Fruit fly (Drosophila melanogaster) whole organism, prepupa: ENCODE results near the gene Ddc.

Experiments used
- Blimp-1 ChIP-seq: fragments of 200-800 bp; sonication (Bioruptor generic); optimal IDR thresholded peaks from 3 replicates; lab custom pipeline; 2017; ENCODE audit warnings: missing biosample characterization, missing genetic modification characterization, mild to moderate bottlenecking, moderate library complexity, missing genetic modification reagents
- CG10631 ChIP-seq: fragments of 200-800 bp; sonication (Bioruptor generic); optimal IDR thresholded peaks from 2 replicates; lab custom pipeline; 2016; ENCODE audit warnings: missing biosample characterization, missing genetic modification characterization
- CG10669 ChIP-seq: fragments of 200-800 bp; sonication (Bioruptor generic); optimal IDR thresholded peaks from 3 replicates; lab custom pipeline; 2018; ENCODE audit warnings: missing biosample characterization, mild to moderate bottlenecking, missing genetic modification characterization, moderate library complexity
- CG11294 ChIP-seq: fragments of 200-800 bp; sonication (Bioruptor generic); IDR thresholded peaks from 2 replicates; pipeline ENCODE4 v1.3.6; 2022; ENCODE audit warnings: missing biosample characterization, missing genetic modification characterization
- CG11762 ChIP-seq: fragments of 200-800 bp; sonication (Bioruptor generic); optimal IDR thresholded peaks from 3 replicates; lab custom pipeline; 2016; ENCODE audit warnings: missing biosample characterization, missing genetic modification characterization; ENCODE audit not compliant: insufficient read depth
- CG11902 ChIP-seq: fragments of 200-800 bp; sonication (Bioruptor generic); optimal IDR thresholded peaks from 3 replicates; lab custom pipeline; 2016; ENCODE audit warnings: missing biosample characterization, missing genetic modification characterization
- CG1621 ChIP-seq: fragments of 200-800 bp; sonication (Bioruptor generic); optimal IDR thresholded peaks from 3 replicates; lab custom pipeline; 2018; ENCODE audit warnings: missing biosample characterization, mild to moderate bottlenecking, missing genetic modification characterization
- CG32006 ChIP-seq: fragments of 200-800 bp; sonication (Bioruptor generic); optimal IDR thresholded peaks from 3 replicates; lab custom pipeline; 2017; ENCODE audit warnings: missing biosample characterization, mild to moderate bottlenecking, missing genetic modification characterization
- CG34406 ChIP-seq: fragments of 200-800 bp; sonication (Bioruptor generic); optimal IDR thresholded peaks from 3 replicates; lab custom pipeline; 2016; ENCODE audit warnings: missing biosample characterization, missing genetic modification characterization
- CG3919 ChIP-seq: fragments of 200-800 bp; sonication (Bioruptor generic); optimal IDR thresholded peaks from 3 replicates; lab custom pipeline; 2016; ENCODE audit warnings: missing biosample characterization, missing genetic modification characterization
- CG6276 ChIP-seq: fragments of 200-800 bp; sonication (Bioruptor generic); optimal IDR thresholded peaks from 2 replicates; lab custom pipeline; 2017; ENCODE audit warnings: missing biosample characterization, mild to moderate bottlenecking, missing genetic modification characterization
- CG6808 ChIP-seq: fragments of 200-800 bp; sonication (Bioruptor generic); optimal IDR thresholded peaks from 3 replicates; lab custom pipeline; 2017; ENCODE audit warnings: missing biosample characterization, missing genetic modification characterization, mild to moderate bottlenecking, moderate library complexity, missing genetic modification reagents
- CG6854 ChIP-seq: fragments of 200-800 bp; sonication (Bioruptor generic); optimal IDR thresholded peaks from 2 replicates; lab custom pipeline; 2017; ENCODE audit warnings: missing biosample characterization, mild to moderate bottlenecking, missing genetic modification characterization
- CG8319 ChIP-seq: fragments of 200-800 bp; sonication (Bioruptor generic); optimal IDR thresholded peaks from 3 replicates; lab custom pipeline; 2016; ENCODE audit warnings: missing biosample characterization, missing genetic modification characterization
- CG8632 ChIP-seq: fragments of 200-800 bp; sonication (Bioruptor generic); optimal IDR thresholded peaks from 3 replicates; lab custom pipeline; 2016; ENCODE audit warnings: missing biosample characterization, missing genetic modification characterization
- CG9139 ChIP-seq: fragments of 200-800 bp; sonication (Bioruptor generic); optimal IDR thresholded peaks from 3 replicates; lab custom pipeline; 2017; ENCODE audit warnings: missing biosample characterization, mild to moderate bottlenecking, missing genetic modification characterization
- Eip75B ChIP-seq: fragments of 200-800 bp; sonication (Bioruptor generic); optimal IDR thresholded peaks from 3 replicates; lab custom pipeline; 2016; ENCODE audit warnings: missing biosample characterization, missing genetic modification characterization
- Eip78C ChIP-seq: fragments of 200-800 bp; sonication (Bioruptor generic); peaks from one replicate; lab custom pipeline; 2016; ENCODE audit warnings: missing biosample characterization, missing genetic modification characterization
- Ets96B ChIP-seq: fragments of 200-800 bp; optimal IDR thresholded peaks from 2 replicates; lab custom pipeline; 2019; ENCODE audit warnings: missing biosample characterization, mild to moderate bottlenecking, missing genetic modification characterization, moderate library complexity
- Gug ChIP-seq: fragments of 200-800 bp; sonication (Bioruptor generic); IDR thresholded peaks from 2 replicates; pipeline ENCODE4 v1.3.6; 2022; ENCODE audit warnings: missing biosample characterization, missing genetic modification characterization
- Hr38 ChIP-seq: sonication (Bioruptor generic); optimal IDR thresholded peaks from 2 replicates; lab custom pipeline; 2016; ENCODE audit warnings: missing biosample characterization, missing genetic modification characterization
- Hr39 ChIP-seq: fragments of 200-800 bp; sonication (Bioruptor generic); optimal IDR thresholded peaks from 2 replicates; lab custom pipeline; 2016; ENCODE audit warnings: missing biosample characterization, missing genetic modification characterization
- Hr4 ChIP-seq: fragments of 200-800 bp; sonication (Bioruptor generic); optimal IDR thresholded peaks from 3 replicates; lab custom pipeline; 2016; ENCODE audit warnings: missing biosample characterization, missing genetic modification characterization
- Met ChIP-seq: fragments of 200-800 bp; sonication (Bioruptor generic); optimal IDR thresholded peaks from 3 replicates; lab custom pipeline; 2016; ENCODE audit warnings: missing biosample characterization, missing genetic modification characterization
- OdsH ChIP-seq: fragments of 200-800 bp; sonication (Bioruptor generic); optimal IDR thresholded peaks from 3 replicates; lab custom pipeline; 2016; ENCODE audit warnings: missing biosample characterization, missing genetic modification characterization
- Smox ChIP-seq: fragments of 200-800 bp; sonication (Bioruptor generic); optimal IDR thresholded peaks from 3 replicates; lab custom pipeline; 2016; ENCODE audit warnings: missing biosample characterization, missing genetic modification characterization
- Sox102F ChIP-seq: fragments of 200-800 bp; sonication (Bioruptor generic); optimal IDR thresholded peaks from 2 replicates; lab custom pipeline; 2016; ENCODE audit warnings: missing biosample characterization, mild to moderate bottlenecking, missing genetic modification characterization
- achi ChIP-seq: fragments of 200-800 bp; sonication (Bioruptor generic); optimal IDR thresholded peaks from 3 replicates; lab custom pipeline; 2016; ENCODE audit warnings: missing biosample characterization, missing genetic modification characterization
- acj6 ChIP-seq: fragments of 200-800 bp; sonication (Bioruptor generic); optimal IDR thresholded peaks from 3 replicates; lab custom pipeline; 2016; ENCODE audit warnings: missing biosample characterization, missing genetic modification characterization
- cyc ChIP-seq: fragments of 200-800 bp; sonication (Bioruptor generic); optimal IDR thresholded peaks from 3 replicates; lab custom pipeline; 2016; ENCODE audit warnings: missing biosample characterization, missing genetic modification characterization
- eg ChIP-seq: fragments of 200-800 bp; sonication (Bioruptor generic); IDR thresholded peaks from 3 replicates; pipeline ENCODE4 v1.3.6; 2022; ENCODE audit warnings: missing biosample characterization, missing genetic modification characterization
- esn ChIP-seq: fragments of 200-800 bp; sonication (Bioruptor generic); optimal IDR thresholded peaks from 2 replicates; lab custom pipeline; 2016; ENCODE audit warnings: missing biosample characterization, mild to moderate bottlenecking, missing genetic modification characterization, moderate library complexity
- fd59A ChIP-seq: fragments of 200-800 bp; sonication (Bioruptor generic); optimal IDR thresholded peaks from 2 replicates; lab custom pipeline; 2017; ENCODE audit warnings: missing biosample characterization, mild to moderate bottlenecking, missing genetic modification characterization, missing genetic modification reagents
- fkh ChIP-seq: fragments of 200-800 bp; sonication (Bioruptor generic); optimal IDR thresholded peaks from 3 replicates; lab custom pipeline; 2017; ENCODE audit warnings: missing biosample characterization, mild to moderate bottlenecking, missing genetic modification characterization, moderate library complexity
- lz ChIP-seq: fragments of 200-800 bp; sonication (Bioruptor generic); optimal IDR thresholded peaks from 3 replicates; lab custom pipeline; 2016; ENCODE audit warnings: missing biosample characterization, missing genetic modification characterization
- net ChIP-seq: fragments of 200-800 bp; sonication (Bioruptor generic); optimal IDR thresholded peaks from 3 replicates; lab custom pipeline; 2016; ENCODE audit warnings: missing biosample characterization, missing genetic modification characterization
- pdm3 ChIP-seq: fragments of 200-800 bp; sonication (Bioruptor generic); optimal IDR thresholded peaks from 3 replicates; lab custom pipeline; 2016; ENCODE audit warnings: missing biosample characterization, missing genetic modification characterization
- spab ChIP-seq: fragments of 200-800 bp; sonication (Bioruptor generic); optimal IDR thresholded peaks from 2 replicates; lab custom pipeline; 2017; ENCODE audit warnings: missing biosample characterization, mild to moderate bottlenecking, missing genetic modification characterization, missing genetic modification reagents
- topi ChIP-seq: fragments of 200-800 bp; sonication (Bioruptor generic); optimal IDR thresholded peaks from 3 replicates; lab custom pipeline; 2016; ENCODE audit warnings: missing biosample characterization, missing genetic modification characterization

Ddc gene

dm6 chr2L:19069548-19070145 lies 50.5 kb downstream of the Ddc start, which contains the start of gene CG10702:
TSS of gene CG10702 (minus strand) at chr2L:19069851.
- TF ChIP-seq CG11902 (GFP tag; lab: Kevin White, UChicago), result no peak
- TF ChIP-seq acj6, result no peak
- TF ChIP-seq CG8319 (GFP tag; lab: Kevin White, UChicago), result no peak
- no peak for TF ChIP-seq Ets96B (tag; lab: Kevin White, UChicago)
- TF ChIP-seq CG32006 (GFP tag; lab: Kevin White, UChicago), result peak; percentile 47
- TF ChIP-seq Smox, result no peak
- TF ChIP-seq pdm3 (GFP tag; lab: Kevin White, UChicago), result no peak
- no peak for TF ChIP-seq CG10669 (GFP tag; lab: Kevin White, UChicago)
- TF ChIP-seq Met (GFP tag; lab: Kevin White, UChicago), result no peak
- no peak for TF ChIP-seq CG34406 (GFP tag; lab: Kevin White, UChicago)
- TF ChIP-seq achi, result no peak
- TF ChIP-seq CG11294 (GFP tag; lab: Robert Waterston, UW), result no peak
- no peak for TF ChIP-seq spab (GFP tag; lab: Kevin White, UChicago)
- no peak for TF ChIP-seq CG11762 (GFP tag; lab: Kevin White, UChicago)
- no peak for TF ChIP-seq esn
- no peak for TF ChIP-seq fkh (GFP tag; lab: Kevin White, UChicago)
- TF ChIP-seq CG6854 (GFP tag; lab: Kevin White, UChicago), result no peak
- TF ChIP-seq CG6276 (GFP tag; lab: Kevin White, UChicago), result no peak
- no peak for TF ChIP-seq topi
- TF ChIP-seq CG8632, result no peak
- no peak for TF ChIP-seq CG1621 (tag; lab: Kevin White, UChicago)
- TF ChIP-seq net, result no peak
- TF ChIP-seq CG9139 (GFP tag; lab: Kevin White, UChicago), result no peak
- peak; percentile 74 for TF ChIP-seq Eip78C (GFP tag; lab: Kevin White, UChicago)
- no peak for TF ChIP-seq OdsH (GFP tag; lab: Kevin White, UChicago)
- no peak for TF ChIP-seq Gug (GFP tag; lab: Robert Waterston, UW)
- peak; percentile 1 for TF ChIP-seq Hr39 (GFP tag; lab: Kevin White, UChicago)
- TF ChIP-seq cyc (GFP tag; lab: Kevin White, UChicago), result no peak
- no peak for TF ChIP-seq Sox102F
- TF ChIP-seq eg (GFP tag; lab: Robert Waterston, UW), result peak; percentile 55; the same call in 2 of the 3 replicates
- TF ChIP-seq CG3919 (GFP tag; lab: Kevin White, UChicago), result no peak
- no peak for TF ChIP-seq lz (GFP tag; lab: Kevin White, UChicago)
- TF ChIP-seq CG10631 (GFP tag; lab: Kevin White, UChicago), result no peak
- TF ChIP-seq Hr4 (GFP tag; lab: Kevin White, UChicago), result no peak
- TF ChIP-seq Eip75B, result no peak

DNA sequence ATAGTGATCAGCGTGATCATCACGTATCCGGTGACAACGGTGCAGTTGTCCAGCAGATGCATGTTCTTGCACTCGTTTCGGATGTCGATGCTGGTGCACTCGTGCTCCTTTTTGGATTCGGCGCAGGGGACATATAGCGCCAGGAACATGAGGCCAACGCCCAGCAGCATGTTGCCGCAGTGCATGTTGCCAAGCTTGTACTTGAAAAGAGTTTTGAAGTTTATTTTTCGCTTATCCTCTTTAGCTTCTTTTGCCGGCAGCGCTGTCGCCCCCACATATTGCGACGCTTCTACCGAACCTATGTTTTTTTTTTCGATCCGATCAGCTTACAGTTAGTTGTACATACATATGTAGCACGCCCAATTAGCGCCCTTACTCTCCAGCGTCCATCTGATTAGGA lies 51.7 kb downstream of the Ddc start:
- TF ChIP-seq CG6808 (GFP tag; lab: Kevin White, UChicago), result no peak
- TF ChIP-seq CG1621 (tag; lab: Kevin White, UChicago), result no peak
- TF ChIP-seq acj6, result no peak
- no peak for TF ChIP-seq Eip75B
- TF ChIP-seq Hr38 (GFP tag; lab: Kevin White, UChicago), result no peak
- TF ChIP-seq fd59A (GFP tag; lab: Kevin White, UChicago), result no peak
- no peak for TF ChIP-seq topi
- TF ChIP-seq lz (GFP tag; lab: Kevin White, UChicago), result no peak
- TF ChIP-seq CG3919 (GFP tag; lab: Kevin White, UChicago), result no peak
- no peak for TF ChIP-seq Blimp-1 (GFP tag; lab: Kevin White, UChicago)
